Worm (Caenorhabditis elegans) whole organism, L3 larva: Measurements from ENCODE around the gene F35D11.3.

Experiments used
- R02D3.7 ChIP-seq: fragments of 150-350 bp; optimal IDR thresholded peaks from 2 replicates; lab custom pipeline; 2014; ENCODE audit warnings: missing biosample characterization, missing genetic modification characterization
- ZK546.5 ChIP-seq: sonication (generic microtip); optimal IDR thresholded peaks from 2 replicates; lab custom pipeline; 2017; ENCODE audit warnings: missing biosample characterization, missing genetic modification characterization
- ama-1 ChIP-seq: fragments of 150-350 bp; optimal IDR thresholded peaks from 2 replicates; lab custom pipeline; 2018
- ceh-82 ChIP-seq: fragments of 150-350 bp; optimal IDR thresholded peaks from 2 replicates; lab custom pipeline; 2014; ENCODE audit warnings: missing biosample characterization, missing genetic modification characterization
- daf-12 ChIP-seq: fragments of 150-350 bp; optimal IDR thresholded peaks from 2 replicates; lab custom pipeline; 2014; ENCODE audit warnings: missing biosample characterization, missing genetic modification reagents, missing genetic modification characterization
- egl-27 ChIP-seq: sonication (generic microtip); optimal IDR thresholded peaks from 4 replicates; lab custom pipeline; 2017; ENCODE audit warnings: missing biosample characterization, missing genetic modification reagents, missing genetic modification characterization
- elt-2 ChIP-seq: sonication (generic microtip); optimal IDR thresholded peaks from 2 replicates; lab custom pipeline; 2016; ENCODE audit warnings: missing genetic modification reagents, mild to moderate bottlenecking, missing genetic modification characterization, missing compliant biosample characterization
- elt-3 ChIP-seq, 3 experiments: fragments of 150-350 bp in 1 of 3; sonication (generic microtip) in 2 of 3; optimal IDR thresholded peaks; 2 replicates in 2 of 3; 4 replicates in 1 of 3; lab custom pipeline; 2014 to 2017; ENCODE audit warnings: missing biosample characterization in 3 of 3, missing genetic modification characterization in 3 of 3
- eor-1 ChIP-seq, 2 experiments: fragments of 150-350 bp; optimal IDR thresholded peaks; 2 replicates each; lab custom pipeline; 2014 to 2018; ENCODE audit warnings: missing biosample characterization in 2 of 2, missing genetic modification characterization in 2 of 2
- fkh-10 ChIP-seq: sonication (generic microtip); optimal IDR thresholded peaks from 2 replicates; lab custom pipeline; 2017; ENCODE audit warnings: missing biosample characterization, missing genetic modification reagents, missing genetic modification characterization
- fos-1 ChIP-seq: fragments of 150-350 bp; optimal IDR thresholded peaks from 2 replicates; lab custom pipeline; 2014; ENCODE audit warnings: missing biosample characterization, missing genetic modification characterization
- jun-1 ChIP-seq: fragments of 150-350 bp; optimal IDR thresholded peaks from 2 replicates; lab custom pipeline; 2014; ENCODE audit warnings: missing biosample characterization, missing genetic modification reagents, missing genetic modification characterization
- lin-15B ChIP-seq: fragments of 150-350 bp; optimal IDR thresholded peaks from 2 replicates; lab custom pipeline; 2014; ENCODE audit warnings: missing biosample characterization, missing genetic modification characterization
- mdl-1 ChIP-seq: fragments of 150-350 bp; optimal IDR thresholded peaks from 2 replicates; lab custom pipeline; 2014; ENCODE audit warnings: missing biosample characterization, missing genetic modification characterization
- nhr-11 ChIP-seq: fragments of 150-350 bp; optimal IDR thresholded peaks from 2 replicates; lab custom pipeline; 2014; ENCODE audit warnings: missing biosample characterization, missing genetic modification characterization
- nhr-12 ChIP-seq: fragments of 150-350 bp; optimal IDR thresholded peaks from 2 replicates; lab custom pipeline; 2014; ENCODE audit warnings: missing biosample characterization, missing genetic modification characterization
- nhr-23 ChIP-seq: fragments of 150-350 bp; optimal IDR thresholded peaks from 2 replicates; lab custom pipeline; 2014; ENCODE audit warnings: missing biosample characterization, missing genetic modification reagents, missing genetic modification characterization
- nhr-25 ChIP-seq: sonication (generic microtip); optimal IDR thresholded peaks from 2 replicates; lab custom pipeline; 2017; ENCODE audit warnings: missing biosample characterization, missing genetic modification characterization
- nhr-28 ChIP-seq: fragments of 150-350 bp; optimal IDR thresholded peaks from 2 replicates; lab custom pipeline; 2014; ENCODE audit warnings: missing biosample characterization, missing genetic modification characterization
- nhr-43 ChIP-seq: sonication (generic microtip); optimal IDR thresholded peaks from 2 replicates; lab custom pipeline; 2016; ENCODE audit warnings: mild to moderate bottlenecking, missing genetic modification characterization, missing compliant biosample characterization; ENCODE audit not compliant: poor library complexity, severe bottlenecking
- nhr-76 ChIP-seq: fragments of 150-350 bp; sonication (generic microtip); optimal IDR thresholded peaks from 5 replicates; lab custom pipeline; 2014; ENCODE audit warnings: missing biosample characterization, missing genetic modification characterization
- pha-4 ChIP-seq: fragments of 150-350 bp; optimal IDR thresholded peaks from 2 replicates; lab custom pipeline; 2014; ENCODE audit warnings: missing biosample characterization, missing genetic modification reagents, missing genetic modification characterization
- pqm-1 ChIP-seq: fragments of 150-350 bp; optimal IDR thresholded peaks from 2 replicates; lab custom pipeline; 2017; ENCODE audit warnings: missing biosample characterization, missing genetic modification characterization, inconsistent platforms
- sea-2 ChIP-seq: fragments of 150-350 bp; sonication (generic microtip); optimal IDR thresholded peaks from 4 replicates; lab custom pipeline; 2014; ENCODE audit warnings: missing biosample characterization, missing genetic modification reagents, missing genetic modification characterization
- skn-1 ChIP-seq: fragments of 150-350 bp; optimal IDR thresholded peaks from 2 replicates; lab custom pipeline; 2014; ENCODE audit warnings: missing biosample characterization, missing genetic modification characterization
- unc-39 ChIP-seq: sonication (generic microtip); optimal IDR thresholded peaks from 4 replicates; lab custom pipeline; 2017; ENCODE audit warnings: missing biosample characterization, missing genetic modification characterization
- unc-62 ChIP-seq: fragments of 150-350 bp; sonication (generic microtip); optimal IDR thresholded peaks from 4 replicates; lab custom pipeline; 2014; ENCODE audit warnings: missing biosample characterization, missing genetic modification reagents, missing genetic modification characterization
- ztf-4 ChIP-seq: fragments of 150-350 bp; optimal IDR thresholded peaks from 2 replicates; lab custom pipeline; 2014; ENCODE audit warnings: missing biosample characterization, missing genetic modification characterization

Gene F35D11.3

ce11 chrII:4606687-4607297 lies 1.4 kb upstream of the F35D11.3 start:
- peak; percentile 40 for TF ChIP-seq pqm-1 (tag; lab: Kevin White, UChicago)
- TF ChIP-seq egl-27, result no peak
- TF ChIP-seq pha-4 (tag; lab: Kevin White, UChicago), result peak; percentile 79
- peak; percentile 87 for TF ChIP-seq fkh-10
- peak; percentile 37 for TF ChIP-seq elt-2
- TF ChIP-seq ama-1 (lab: Kevin White, UChicago), result no peak

ce11 chrII:4612694-4613093 lies 4.5 kb downstream of the F35D11.3 start, which contains the start of gene pqn-35:
Gene pqn-35, plus strand, starts transcription at chrII:4612994.
- peak; percentile 43 for TF ChIP-seq pha-4 (tag; lab: Kevin White, UChicago)
- no peak for TF ChIP-seq nhr-11 (tag; lab: Kevin White, UChicago)
- TF ChIP-seq, all 47 proteins: peak for 1

- TF ChIP-seq pha-4 (tag; lab: Kevin White, UChicago), result no peak
- no peak for TF ChIP-seq pqm-1 (tag; lab: Kevin White, UChicago)
Measured at ce11 chrII:4616443-4616842, 8.3 kb downstream of the F35D11.3 start, which contains the start of gene clec-136. Gene clec-136, minus strand, starts transcription at chrII:4616543.

ce11 chrII:4617990-4618389 lies 9.8 kb downstream of the F35D11.3 start, which contains the start of gene clec-137:
Gene clec-137, minus strand, starts transcription at chrII:4618090.
- TF ChIP-seq eor-1 (tag; optimal IDR thresholded peaks at IDR 0.05; lab: Kevin White, UChicago), result no peak
- no peak for TF ChIP-seq R02D3.7 (tag; lab: Kevin White, UChicago)
- TF ChIP-seq ceh-82 (tag; lab: Kevin White, UChicago), result no peak
- TF ChIP-seq nhr-76 (tag; lab: Kevin White, UChicago), result no peak
- no peak for TF ChIP-seq nhr-28 (tag; lab: Kevin White, UChicago)
- no peak for TF ChIP-seq mdl-1
- no peak for TF ChIP-seq unc-62 (GFP tag; lab: Kevin White, UChicago)
- no peak for TF ChIP-seq nhr-23 (tag; lab: Kevin White, UChicago)
- no peak for TF ChIP-seq daf-12 (tag; lab: Kevin White, UChicago)
- no peak for TF ChIP-seq ztf-4 (tag; lab: Kevin White, UChicago)
- TF ChIP-seq nhr-12 (tag; lab: Kevin White, UChicago), result no peak
- no peak for TF ChIP-seq egl-27
- TF ChIP-seq unc-39, result no peak

- TF ChIP-seq R02D3.7 (tag; lab: Kevin White, UChicago) (no peak), fos-1 (no peak), jun-1 (tag; lab: Kevin White, UChicago) (no peak), sea-2 (GFP tag; lab: Kevin White, UChicago) (no peak)
Measured at ce11 chrII:4619700-4620099, 11.5 kb downstream of the F35D11.3 start, which contains the start of gene clec-138. Gene clec-138, minus strand, starts transcription at chrII:4619800.

- no peak for TF ChIP-seq skn-1 (tag; lab: Kevin White, UChicago)
Measured at ce11 chrII:4621650-4622049, 13.5 kb downstream of the F35D11.3 start, which contains the start of gene clec-139. Gene clec-139, minus strand, starts transcription at chrII:4621750.

- TF ChIP-seq ZK546.5 (tag; lab: Kevin White, UChicago) (no peak), nhr-12 (tag; lab: Kevin White, UChicago) (no peak)
Measured at ce11 chrII:4626606-4627005, 18.4 kb downstream of the F35D11.3 start, which contains the start of gene F35D11.1. Gene F35D11.1, plus strand, starts transcription at chrII:4626906.

ce11 chrII:4631479-4631878 lies 23.3 kb downstream of the F35D11.3 start:
- TF ChIP-seq fos-1 (no peak), nhr-28 (tag; lab: Kevin White, UChicago) (no peak), lin-15B (no peak), elt-3 (tag; optimal IDR thresholded peaks at IDR 0.05; lab: Kevin White, UChicago) (no peak), nhr-25 (tag; lab: Kevin White, UChicago) (no peak), nhr-43 (tag; lab: Kevin White, UChicago) (no peak)
